Fruit fly (Drosophila melanogaster) S2 (cell line): ENCODE measurements around the gene Nfs1.
"Not testable (repeated sequence)": the region's sequence is repeated elsewhere in the genome, so short reads cannot be mapped to it uniquely, and the experiment has no call there.

Experiments used
- CG8478 ChIP-seq: fragments of >200 bp; optimal IDR thresholded peaks from 2 replicates; lab custom pipeline; 2018
- CTCF ChIP-seq, 2 experiments: fragments of >200 bp; optimal IDR thresholded peaks; 2 replicates each; lab custom pipeline; 2018

DNA sequence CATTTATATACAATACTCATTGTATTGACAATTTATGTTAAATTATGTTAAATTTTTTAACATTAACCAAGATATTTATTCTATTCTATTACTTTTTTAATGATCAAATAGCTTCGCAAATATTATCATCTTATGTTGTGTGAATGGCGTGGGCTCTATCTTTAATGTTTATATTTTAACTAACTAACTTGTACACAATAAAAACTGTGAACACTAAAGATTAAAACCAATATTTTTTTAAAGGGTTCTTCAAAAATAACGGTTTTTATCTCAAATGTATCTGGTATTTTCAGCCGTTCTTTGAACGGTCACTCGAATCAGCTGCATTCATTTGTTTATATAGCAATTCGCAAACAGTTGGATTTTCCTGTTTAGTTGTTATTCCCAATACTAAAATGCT, 2.9 kb upstream of the Nfs1 start, which contains the start of gene Ada1-1:
- TF ChIP-seq CTCF (optimal IDR thresholded peaks at IDR 0.05; lab: Kevin White, UChicago); CG8478 (lab: Kevin White, UChicago): not testable (repeated sequence)
